Fruit fly (Drosophila melanogaster) Kc167 (cell line): ENCODE data around the gene nom.

Experiments used
- Myc ChIP-seq: fragments of >200 bp; optimal IDR thresholded peaks from 2 replicates; lab custom pipeline; 2017; ENCODE audit warnings: missing external identifiers
- h ChIP-seq: fragments of >200 bp; optimal IDR thresholded peaks from 3 replicates; lab custom pipeline; 2018; ENCODE audit warnings: missing external identifiers
- insv ChIP-seq: fragments of >200 bp; optimal IDR thresholded peaks from 3 replicates; lab custom pipeline; 2018; ENCODE audit warnings: missing external identifiers
- psq ChIP-seq: fragments of >200 bp; optimal IDR thresholded peaks from 2 replicates; lab custom pipeline; 2017; ENCODE audit warnings: missing external identifiers

- TF ChIP-seq psq (lab: Kevin White, UChicago) (no peak), Myc (lab: Kevin White, UChicago) (no peak), insv (lab: Kevin White, UChicago) (no peak), h (lab: Kevin White, UChicago) (no peak)
Observed at dm6 chr3R:8773135-8773534, 50.2 kb downstream of the nom start, which contains the start of gene CG34301.
